Worm (Caenorhabditis elegans): ENCODE measurements around the gene F54E4.4.
A peak's percentile ranks its signal among the peaks of the same experiment; 100 is the strongest.

F54E4.4 gene

ce11 chrX:14678983-14679382 is 33.7 kb upstream of the F54E4.4 start:
- TF ChIP-seq zim-3 (tag; optimal IDR thresholded peaks at IDR 0.05) (no peak), nhr-179 (tag; optimal IDR thresholded peaks at IDR 0.05) (no peak), Y56A3A.18 (GFP tag; IDR thresholded peaks at IDR 0.05) (peak; percentile 64; the same call in 1 of the 2 replicates), tbx-9 (tag; optimal IDR thresholded peaks at IDR 0.05; ENCODE audit: borderline replicate concordance) (no peak), nhr-80 (tag; optimal IDR thresholded peaks at IDR 0.05) (no peak), aptf-3 (GFP tag; IDR thresholded peaks at IDR 0.05) (no peak), snpc-1.1 (tag; optimal IDR thresholded peaks at IDR 0.05; ENCODE audit: insufficient read depth) (peak; percentile 75), ztf-22 (GFP tag; optimal IDR thresholded peaks at IDR 0.05) (no peak), madf-6 (GFP tag; IDR thresholded peaks at IDR 0.05) (no peak), unc-62 (GFP tag; optimal IDR thresholded peaks at IDR 0.05) (no peak), fkh-3 (tag; optimal IDR thresholded peaks at IDR 0.05) (no peak), mes-4 (tag; optimal IDR thresholded peaks at IDR 0.05) (peak; percentile 34), ccch-3 (GFP tag; optimal IDR thresholded peaks at IDR 0.05) (no peak), zfh-2 (GFP tag; conservative IDR thresholded peaks at IDR 0.05) (no peak), snpc-3.4 (tag; optimal IDR thresholded peaks at IDR 0.05) (peak; percentile 46), ceh-79 (tag; optimal IDR thresholded peaks at IDR 0.05) (no peak), nhr-120 (GFP tag; IDR thresholded peaks at IDR 0.05) (no peak), F23B12.7 (tag; optimal IDR thresholded peaks at IDR 0.05; ENCODE audit: insufficient read depth) (peak; percentile 20), attf-3 (GFP tag; conservative IDR thresholded peaks at IDR 0.05) (no peak), mcd-1 (GFP tag; IDR thresholded peaks at IDR 0.05) (no peak), rcor-1 (GFP tag; IDR thresholded peaks at IDR 0.05) (peak; percentile 8; the same call in 1 of the 2 replicates), mel-28 (tag; optimal IDR thresholded peaks at IDR 0.05; ENCODE audit: borderline replicate concordance) (no peak), lin-26 (GFP tag; IDR thresholded peaks at IDR 0.05) (peak; percentile 80), C17E4.6 (GFP tag; IDR thresholded peaks at IDR 0.05) (no peak), B0261.1 (tag; optimal IDR thresholded peaks at IDR 0.05) (peak; percentile 71), nfya-2 (GFP tag; IDR thresholded peaks at IDR 0.05) (no peak), Y53F4B.3 (GFP tag; IDR thresholded peaks at IDR 0.05) (no peak), ekl-4 (GFP tag; IDR thresholded peaks at IDR 0.05) (no peak), efl-1 (GFP tag; optimal IDR thresholded peaks at IDR 0.05) (peak; percentile 10), hlh-26 (GFP tag; conservative IDR thresholded peaks at IDR 0.05) (no peak), lin-40 (tag; optimal IDR thresholded peaks at IDR 0.05) (no peak), egrh-3 (GFP tag; IDR thresholded peaks at IDR 0.05) (no peak), F49E8.2 (tag; optimal IDR thresholded peaks at IDR 0.05; ENCODE audit: insufficient read depth) (no peak), ztf-18 (tag; optimal IDR thresholded peaks at IDR 0.05) (no peak), nhr-90 (tag; optimal IDR thresholded peaks at IDR 0.05) (peak; percentile 59), F39B2.1 (GFP tag; IDR thresholded peaks at IDR 0.05) (no peak), ztf-26 (tag; optimal IDR thresholded peaks at IDR 0.05) (no peak), die-1 (tag; optimal IDR thresholded peaks at IDR 0.05) (peak; percentile 67), mxl-1 (tag; optimal IDR thresholded peaks at IDR 0.05) (no peak), repo-1 (tag; optimal IDR thresholded peaks at IDR 0.05) (no peak), madf-10 (tag; optimal IDR thresholded peaks at IDR 0.05) (peak; percentile 12), sdz-38 (tag; optimal IDR thresholded peaks at IDR 0.05) (no peak), ceh-40 (GFP tag; IDR thresholded peaks at IDR 0.05) (no peak), Y67H2A.10 (GFP tag; conservative IDR thresholded peaks at IDR 0.05) (no peak), unc-130 (GFP tag; optimal IDR thresholded peaks at IDR 0.05) (no peak), tbp1 (GFP tag; optimal IDR thresholded peaks at IDR 0.05) (peak; percentile 89), pbrm-1 (GFP tag; IDR thresholded peaks at IDR 0.05) (0 out of 2 replicates have a peak, but pooled peaks have one; percentile 50), B0336.3 (GFP tag; IDR thresholded peaks at IDR 0.05) (no peak), ztf-28 (GFP tag; IDR thresholded peaks at IDR 0.05) (no peak)
